Fruit fly (Drosophila melanogaster) whole organism, embryonic: Measurements from ENCODE around the gene Tcs6.

Experiments
- Abd-B ChIP-seq: fragments of 200-800 bp; sonication (Bioruptor generic); optimal IDR thresholded peaks from 2 replicates; lab custom pipeline; 2018; ENCODE audit warnings: missing biosample characterization, mild to moderate bottlenecking, missing genetic modification characterization, moderate library complexity
- Blimp-1 ChIP-seq: fragments of 200-800 bp; sonication (Bioruptor generic); optimal IDR thresholded peaks from 3 replicates; lab custom pipeline; 2018; ENCODE audit warnings: missing biosample characterization, missing genetic modification characterization, mild to moderate bottlenecking, moderate library complexity, missing genetic modification reagents
- CG10209 ChIP-seq: fragments of 200-800 bp; sonication (Bioruptor generic); optimal IDR thresholded peaks from 3 replicates; lab custom pipeline; 2017; ENCODE audit warnings: missing biosample characterization, mild to moderate bottlenecking, missing genetic modification characterization, missing genetic modification reagents
- CG10267 ChIP-seq: fragments of 200-800 bp; sonication (Bioruptor generic); optimal IDR thresholded peaks from 2 replicates; lab custom pipeline; 2018; ENCODE audit warnings: missing biosample characterization, mild to moderate bottlenecking, missing genetic modification characterization, moderate library complexity
- CG10321 ChIP-seq: fragments of 200-800 bp; sonication (Bioruptor generic); IDR thresholded peaks from 2 replicates; pipeline ENCODE4 v1.3.6; 2022; ENCODE audit warnings: missing biosample characterization, missing genetic modification characterization
- CG11247 ChIP-seq: fragments of 200-800 bp; sonication (Bioruptor generic); IDR thresholded peaks from 2 replicates; pipeline ENCODE4 v1.3.6; 2022; ENCODE audit warnings: missing biosample characterization, missing genetic modification characterization
- CG11695 ChIP-seq: fragments of 200-800 bp; sonication (Bioruptor generic); IDR thresholded peaks from 3 replicates; pipeline ENCODE4 v1.3.6; 2022; ENCODE audit warnings: missing biosample characterization, missing genetic modification characterization
- CG11696 ChIP-seq: fragments of 200-800 bp; sonication (Bioruptor generic); IDR thresholded peaks from 2 replicates; pipeline ENCODE4 v1.3.6; 2022; ENCODE audit warnings: missing biosample characterization, missing genetic modification characterization
- CG12391 ChIP-seq: fragments of 200-800 bp; sonication (Bioruptor generic); optimal IDR thresholded peaks from 3 replicates; lab custom pipeline; 2018; ENCODE audit warnings: missing biosample characterization, mild to moderate bottlenecking, missing genetic modification characterization, moderate library complexity
- CG15011 ChIP-seq: fragments of 200-800 bp; sonication (Bioruptor generic); optimal IDR thresholded peaks from 3 replicates; lab custom pipeline; 2018; ENCODE audit warnings: missing biosample characterization, mild to moderate bottlenecking, missing genetic modification characterization
- CG15479 ChIP-seq: fragments of 200-800 bp; sonication (Bioruptor generic); optimal IDR thresholded peaks from 3 replicates; lab custom pipeline; 2019; ENCODE audit warnings: missing biosample characterization, mild to moderate bottlenecking, missing genetic modification characterization, moderate library complexity
- CG1647 ChIP-seq: fragments of 200-800 bp; sonication (Bioruptor generic); optimal IDR thresholded peaks from 3 replicates; lab custom pipeline; 2016; ENCODE audit warnings: missing biosample characterization, missing genetic modification characterization
- CG1792 ChIP-seq: fragments of 200-800 bp; sonication (Bioruptor generic); optimal IDR thresholded peaks from 2 replicates; lab custom pipeline; 2016; ENCODE audit warnings: missing biosample characterization, missing genetic modification characterization
- CG2120 ChIP-seq: fragments of 200-800 bp; sonication (Bioruptor generic); optimal IDR thresholded peaks from 3 replicates; lab custom pipeline; 2016; ENCODE audit warnings: missing biosample characterization, missing genetic modification characterization
- CG32532 ChIP-seq: fragments of 200-800 bp; sonication (Bioruptor generic); IDR thresholded peaks from 2 replicates; pipeline ENCODE4 v1.3.6; 2022; ENCODE audit warnings: missing biosample characterization, missing genetic modification characterization
- CG33213 ChIP-seq: fragments of 200-800 bp; sonication (Bioruptor generic); optimal IDR thresholded peaks from 3 replicates; lab custom pipeline; 2016; ENCODE audit warnings: missing biosample characterization, missing genetic modification characterization
- CG3995 ChIP-seq: fragments of 200-800 bp; sonication (Bioruptor generic); optimal IDR thresholded peaks from 3 replicates; lab custom pipeline; 2016; ENCODE audit warnings: missing biosample characterization, missing genetic modification characterization
- CG43689 ChIP-seq: fragments of 200-800 bp; sonication (Bioruptor generic); IDR thresholded peaks from 2 replicates; pipeline ENCODE4 v1.3.6; 2022; ENCODE audit warnings: missing biosample characterization, missing genetic modification characterization
- CG6689 ChIP-seq: fragments of 200-800 bp; sonication (Bioruptor generic); IDR thresholded peaks from 2 replicates; pipeline ENCODE4 v1.3.6; 2022; ENCODE audit warnings: missing biosample characterization, missing genetic modification characterization
- CG9609 ChIP-seq: fragments of 200-800 bp; sonication (Bioruptor generic); optimal IDR thresholded peaks from 3 replicates; lab custom pipeline; 2016; ENCODE audit warnings: missing biosample characterization, missing genetic modification characterization
- CG9797 ChIP-seq: fragments of 200-800 bp; sonication (Bioruptor generic); optimal IDR thresholded peaks from 3 replicates; lab custom pipeline; 2018; ENCODE audit warnings: missing biosample characterization, mild to moderate bottlenecking, missing genetic modification characterization
- CTCF ChIP-seq: fragments of 200-800 bp; sonication (Bioruptor generic); optimal IDR thresholded peaks from 2 replicates; lab custom pipeline; 2017; ENCODE audit warnings: missing biosample characterization, mild to moderate bottlenecking, missing genetic modification characterization, moderate library complexity
- Chrac-16 ChIP-seq: fragments of 200-800 bp; sonication (Bioruptor generic); optimal IDR thresholded peaks from 3 replicates; lab custom pipeline; 2016; ENCODE audit warnings: missing biosample characterization, missing genetic modification characterization
- D19A ChIP-seq: fragments of 200-800 bp; optimal IDR thresholded peaks from 3 replicates; lab custom pipeline; 2019; ENCODE audit warnings: missing biosample characterization, mild to moderate bottlenecking, missing genetic modification characterization, moderate library complexity
- Deaf1 ChIP-seq: fragments of 200-800 bp; optimal IDR thresholded peaks from 3 replicates; lab custom pipeline; 2019; ENCODE audit warnings: missing biosample characterization, mild to moderate bottlenecking, missing genetic modification characterization, moderate library complexity
- E2f1 ChIP-seq: fragments of 200-800 bp; sonication (Bioruptor generic); IDR thresholded peaks from 2 replicates; pipeline ENCODE4 v1.3.6; 2022; ENCODE audit warnings: missing biosample characterization, missing genetic modification characterization
- E2f2 ChIP-seq: fragments of 200-800 bp; sonication (Bioruptor generic); IDR thresholded peaks from 2 replicates; pipeline ENCODE4 v1.3.6; 2022; ENCODE audit warnings: missing biosample characterization, missing genetic modification characterization
- HLHmδ ChIP-seq: fragments of 200-800 bp; sonication (Bioruptor generic); optimal IDR thresholded peaks from 2 replicates; lab custom pipeline; 2018; ENCODE audit warnings: missing biosample characterization, mild to moderate bottlenecking, missing genetic modification characterization, moderate library complexity
- MTF-1 ChIP-seq: fragments of 200-800 bp; sonication (Bioruptor generic); optimal IDR thresholded peaks from 2 replicates; lab custom pipeline; 2018; ENCODE audit warnings: missing biosample characterization, mild to moderate bottlenecking, missing genetic modification characterization, borderline replicate concordance
- Neu2 ChIP-seq: fragments of 200-800 bp; sonication (Bioruptor generic); optimal IDR thresholded peaks from 3 replicates; lab custom pipeline; 2016; ENCODE audit warnings: missing biosample characterization, missing genetic modification characterization, borderline replicate concordance
- Nf-YB ChIP-seq: fragments of 200-800 bp; sonication (Bioruptor generic); optimal IDR thresholded peaks from 3 replicates; lab custom pipeline; 2019; ENCODE audit warnings: missing biosample characterization, mild to moderate bottlenecking, missing genetic modification characterization, moderate library complexity
- Optix ChIP-seq: fragments of 200-800 bp; sonication (Bioruptor generic); IDR thresholded peaks from 3 replicates; pipeline ENCODE4 v1.3.6; 2022; ENCODE audit warnings: missing biosample characterization, missing genetic modification characterization
- ac ChIP-seq: fragments of 200-800 bp; sonication (Bioruptor generic); optimal IDR thresholded peaks from 3 replicates; lab custom pipeline; 2017; ENCODE audit warnings: missing biosample characterization, mild to moderate bottlenecking, missing genetic modification characterization
- al ChIP-seq: fragments of 200-800 bp; sonication (Bioruptor generic); IDR thresholded peaks from 2 replicates; pipeline ENCODE4 v1.3.6; 2022; ENCODE audit warnings: missing biosample characterization, missing genetic modification characterization
- bbx ChIP-seq: fragments of 200-800 bp; sonication (Bioruptor generic); IDR thresholded peaks from 2 replicates; pipeline ENCODE4 v1.3.6; 2022; ENCODE audit warnings: missing biosample characterization, missing genetic modification characterization; ENCODE audit not compliant: partially characterized antibody
- chinmo ChIP-seq: fragments of 200-800 bp; sonication (Bioruptor generic); IDR thresholded peaks from 4 replicates; pipeline ENCODE4 v1.3.6; 2022; ENCODE audit warnings: missing biosample characterization, missing genetic modification characterization; ENCODE audit not compliant: partially characterized antibody
- dimm ChIP-seq: fragments of 200-800 bp; sonication (Bioruptor generic); IDR thresholded peaks from 2 replicates; pipeline ENCODE4 v1.3.6; 2022; ENCODE audit warnings: missing biosample characterization, missing genetic modification characterization
- ftz-f1 ChIP-seq: fragments of 200-800 bp; sonication (Bioruptor generic); optimal IDR thresholded peaks from 2 replicates; lab custom pipeline; 2016; ENCODE audit warnings: missing biosample characterization, missing genetic modification characterization
- grn ChIP-seq: fragments of 200-800 bp; sonication (Bioruptor generic); optimal IDR thresholded peaks from 3 replicates; lab custom pipeline; 2017; ENCODE audit warnings: missing biosample characterization, missing genetic modification characterization
- jumu ChIP-seq: fragments of 200-800 bp; sonication (Bioruptor generic); optimal IDR thresholded peaks from 3 replicates; lab custom pipeline; 2016; ENCODE audit warnings: missing biosample characterization, missing genetic modification characterization
- knrl ChIP-seq: fragments of 200-800 bp; sonication (Bioruptor generic); IDR thresholded peaks from 3 replicates; pipeline ENCODE4 v1.3.6; 2022; ENCODE audit warnings: missing biosample characterization, missing genetic modification characterization; ENCODE audit not compliant: partially characterized antibody
- nau ChIP-seq: fragments of 200-800 bp; sonication (Bioruptor generic); optimal IDR thresholded peaks from 3 replicates; lab custom pipeline; 2017; ENCODE audit warnings: missing biosample characterization, mild to moderate bottlenecking, missing genetic modification characterization, missing genetic modification reagents
- onecut ChIP-seq: fragments of 200-800 bp; sonication (Bioruptor generic); IDR thresholded peaks from 2 replicates; pipeline ENCODE4 v1.3.6; 2022; ENCODE audit warnings: missing biosample characterization, missing genetic modification characterization
- ro ChIP-seq: fragments of 200-800 bp; sonication (Bioruptor generic); IDR thresholded peaks from 2 replicates; pipeline ENCODE4 v1.3.6; 2022; ENCODE audit warnings: missing biosample characterization, missing genetic modification characterization
- schlank ChIP-seq: fragments of 200-800 bp; sonication (Bioruptor generic); optimal IDR thresholded peaks from 2 replicates; lab custom pipeline; 2018; ENCODE audit warnings: missing biosample characterization, mild to moderate bottlenecking, missing genetic modification characterization
- so ChIP-seq: fragments of 200-800 bp; sonication (Bioruptor generic); IDR thresholded peaks from 3 replicates; pipeline ENCODE4 v1.3.6; 2022; ENCODE audit warnings: missing biosample characterization, missing genetic modification characterization
- tio ChIP-seq: fragments of 200-800 bp; sonication (Bioruptor generic); optimal IDR thresholded peaks from 2 replicates; lab custom pipeline; 2017; ENCODE audit warnings: missing biosample characterization, missing genetic modification characterization, inconsistent platforms
- tna ChIP-seq: fragments of 200-800 bp; sonication (Bioruptor generic); IDR thresholded peaks from 2 replicates; pipeline ENCODE4 v1.3.6; 2022; ENCODE audit warnings: missing biosample characterization, missing genetic modification characterization; ENCODE audit not compliant: partially characterized antibody
- yki ChIP-seq: fragments of >200 bp; optimal IDR thresholded peaks from 3 replicates; lab custom pipeline; 2018
- zfh2 ChIP-seq: fragments of 200-800 bp; sonication (Bioruptor generic); optimal IDR thresholded peaks from 2 replicates; lab custom pipeline; 2016; ENCODE audit warnings: missing biosample characterization, missing genetic modification characterization

Gene Tcs6

dm6 chr3R:26008892-26009539 is 49.0 kb downstream of the Tcs6 start (continued):
- TF ChIP-seq al (peak; percentile 67), yki (no peak), Nf-YB (peak; percentile 69), CTCF (peak; percentile 48), tna (no peak), CG43689 (GFP tag; lab: Robert Waterston, UW) (0 out of 2 replicates have a peak, but pooled peaks have one; percentile 16), CG11695 (GFP tag; lab: Robert Waterston, UW) (peak; percentile 88), CG3995 (GFP tag; lab: Kevin White, UChicago) (peak; percentile 29), dimm (peak; percentile 61), CG10321 (peak; percentile 52), CG1647 (peak; percentile 65), CG9609 (GFP tag; lab: Kevin White, UChicago) (peak; percentile 78), CG10267 (tag; lab: Kevin White, UChicago) (peak; percentile 85), tio (GFP tag; lab: Kevin White, UChicago) (peak; percentile 77), ro (GFP tag; lab: Robert Waterston, UW) (peak; percentile 56; the same call in 1 of the 2 replicates), Abd-B (GFP tag; lab: Kevin White, UChicago) (peak; percentile 83), CG15011 (GFP tag; lab: Kevin White, UChicago) (peak; percentile 73), D19A (peak; percentile 89), CG32532 (peak; percentile 87), E2f1 (GFP tag; lab: Robert Waterston, UW) (peak; percentile 83), so (GFP tag; lab: Robert Waterston, UW) (peak; percentile 84; the same call in 2 of the 3 replicates), CG9797 (peak; percentile 17), CG33213 (GFP tag; lab: Kevin White, UChicago) (peak; percentile 80), CG6689 (GFP tag; lab: Robert Waterston, UW) (peak; percentile 89), CG11247 (GFP tag; lab: Robert Waterston, UW) (peak; percentile 80), grn (no peak), chinmo (GFP tag; lab: Robert Waterston, UW) (0 out of 4 replicates have a peak, but pooled peaks have one; percentile 22), ac (GFP tag; lab: Kevin White, UChicago) (no peak), knrl (GFP tag; lab: Robert Waterston, UW) (no peak), zfh2 (GFP tag; lab: Kevin White, UChicago) (peak; percentile 69), bbx (GFP tag; lab: Robert Waterston, UW) (no peak), jumu (GFP tag; lab: Kevin White, UChicago) (peak; percentile 85), ftz-f1 (GFP tag; lab: Kevin White, UChicago) (no peak), Blimp-1 (GFP tag; lab: Kevin White, UChicago) (peak; percentile 90), onecut (GFP tag; lab: Robert Waterston, UW) (peak; percentile 72), nau (GFP tag; lab: Kevin White, UChicago) (peak; percentile 76), CG12391 (tag; lab: Kevin White, UChicago) (peak; percentile 93), Chrac-16 (peak; percentile 81), MTF-1 (GFP tag; lab: Kevin White, UChicago) (peak; percentile 52), CG1792 (GFP tag; lab: Kevin White, UChicago) (peak; percentile 70), CG15479 (GFP tag; lab: Kevin White, UChicago) (no peak), Deaf1 (tag; lab: Kevin White, UChicago) (peak; percentile 64), CG11696 (GFP tag; lab: Robert Waterston, UW) (peak; percentile 65), CG2120 (GFP tag; lab: Kevin White, UChicago) (peak; percentile 85), HLHmδ (GFP tag; lab: Kevin White, UChicago) (peak; percentile 98), Optix (GFP tag; lab: Robert Waterston, UW) (peak; percentile 76), schlank (peak; percentile 48), E2f2 (peak; percentile 70), Neu2 (GFP tag; lab: Kevin White, UChicago) (no peak), CG10209 (GFP tag; lab: Kevin White, UChicago) (peak; percentile 84)
